Worm (Caenorhabditis elegans) whole organism, mixed stage, embryonic: ENCODE measurements around the gene F46B6.10.

Experiments
- ceh-43 ChIP-seq: fragments of 200-800 bp; sonication (Bioruptor generic); optimal IDR thresholded peaks from 2 replicates; lab custom pipeline; 2018; ENCODE audit warnings: mild to moderate bottlenecking, missing genetic modification characterization, moderate library complexity, missing compliant biosample characterization
- lsy-2 ChIP-seq: fragments of 150-350 bp; optimal IDR thresholded peaks from 2 replicates; lab custom pipeline; 2014; ENCODE audit warnings: missing biosample characterization, missing genetic modification characterization
- nhr-237 ChIP-seq: fragments of 150-350 bp; optimal IDR thresholded peaks from 2 replicates; lab custom pipeline; 2014; ENCODE audit warnings: missing biosample characterization, missing genetic modification characterization
- unc-62 ChIP-seq: fragments of 150-350 bp; optimal IDR thresholded peaks from 2 replicates; lab custom pipeline; 2014; ENCODE audit warnings: missing biosample characterization, missing genetic modification reagents, missing genetic modification characterization
- ztf-11 ChIP-seq: fragments of 150-350 bp; optimal IDR thresholded peaks from 2 replicates; lab custom pipeline; 2014; ENCODE audit warnings: missing biosample characterization, missing genetic modification characterization

- TF ChIP-seq ceh-43 (no peak), lsy-2 (tag; lab: Kevin White, UChicago) (no peak), ztf-11 (tag; lab: Kevin White, UChicago) (no peak), nhr-237 (tag; lab: Kevin White, UChicago) (no peak), unc-62 (no peak)
Measured at ce11 chrV:9754459-9754858, 47.4 kb downstream of the F46B6.10 start, which contains the start of gene F58E6.5.
